Worm (Caenorhabditis elegans) whole organism, early embryonic: ENCODE results near the gene BE0003N10.6.

Experiments
- ama-1 ChIP-seq: fragments of 150-350 bp; optimal IDR thresholded peaks from 2 replicates; lab custom pipeline; 2014
- ceh-13 ChIP-seq: fragments of 200-800 bp; sonication (Bioruptor generic); optimal IDR thresholded peaks from 2 replicates; lab custom pipeline; 2018; ENCODE audit warnings: mild to moderate bottlenecking, missing genetic modification characterization, missing compliant biosample characterization
- ets-7 ChIP-seq: sonication (generic microtip); optimal IDR thresholded peaks from 2 replicates; lab custom pipeline; 2016; ENCODE audit warnings: missing genotype, missing genetic modification characterization, missing compliant biosample characterization
- hnd-1 ChIP-seq: sonication (generic microtip); optimal IDR thresholded peaks from 2 replicates; lab custom pipeline; 2016; ENCODE audit warnings: missing genetic modification characterization, missing compliant biosample characterization

DNA sequence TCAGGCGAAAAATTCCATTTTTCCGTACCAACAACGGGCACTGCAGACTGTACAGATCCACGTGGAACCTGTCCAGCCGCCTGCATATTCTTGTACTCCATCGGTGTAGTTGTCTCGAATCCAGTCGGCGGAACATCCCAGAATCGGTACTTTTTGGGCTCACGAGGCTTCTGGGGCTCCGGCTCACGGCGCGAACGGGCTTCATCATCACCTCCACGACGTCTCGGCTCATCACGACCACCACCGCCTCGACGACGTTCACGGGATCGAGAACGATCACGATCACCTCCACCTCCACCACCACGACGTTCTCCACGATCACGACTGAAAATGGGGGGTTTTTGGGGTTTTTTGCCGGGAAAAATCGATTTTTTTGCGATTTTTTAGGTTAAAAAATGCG is 14.3 kb upstream of the BE0003N10.6 start:
- TF ChIP-seq hnd-1 (no peak), ets-7 (no peak), ama-1 (no peak), ceh-13 (no peak)
